Worm (Caenorhabditis elegans) whole organism, midembryonic: ENCODE results near the gene clec-36.

Experiments
- T22C8.4 ChIP-seq: fragments of 200-800 bp; sonication (Bioruptor generic); IDR thresholded peaks from 2 replicates; pipeline ENCODE4 v1.3.6; 2022; ENCODE audit warnings: missing genetic modification characterization, missing compliant biosample characterization
- cog-1 ChIP-seq: sonication (generic microtip); optimal IDR thresholded peaks from 2 replicates; lab custom pipeline; 2016; ENCODE audit warnings: missing genetic modification characterization, missing compliant biosample characterization
- flt-1 ChIP-seq: fragments of 200-800 bp; sonication (Bioruptor generic); IDR thresholded peaks from 2 replicates; pipeline ENCODE4 v1.3.6; 2022; ENCODE audit warnings: missing genetic modification characterization, missing compliant biosample characterization
- klf-2 ChIP-seq: fragments of 200-800 bp; sonication (Bioruptor generic); conservative IDR thresholded peaks from 2 replicates; pipeline ENCODE4 v1.3.6; 2022; ENCODE audit warnings: missing genetic modification reagents, missing genetic modification characterization, missing compliant biosample characterization
- med-1 ChIP-seq: sonication (generic microtip); optimal IDR thresholded peaks from 2 replicates; lab custom pipeline; 2017; ENCODE audit warnings: missing genetic modification characterization, mild to moderate bottlenecking, missing compliant biosample characterization, antibody characterized with exemption, missing genetic modification reagents; ENCODE audit not compliant: insufficient read depth
- ref-1 ChIP-seq: fragments of 200-800 bp; sonication (Bioruptor generic); conservative IDR thresholded peaks from 2 replicates; pipeline ENCODE4 v1.3.6; 2022; ENCODE audit warnings: missing genetic modification reagents, missing genetic modification characterization, missing compliant biosample characterization
- tab-1 ChIP-seq: fragments of 200-800 bp; sonication (Bioruptor generic); IDR thresholded peaks from 2 replicates; pipeline ENCODE4 v1.3.6; 2022; ENCODE audit warnings: missing genetic modification characterization, missing compliant biosample characterization
- ztf-23 ChIP-seq: fragments of 200-800 bp; sonication (Bioruptor generic); IDR thresholded peaks from 2 replicates; pipeline ENCODE4 v1.3.6; 2022; ENCODE audit warnings: missing genetic modification reagents, missing genetic modification characterization, missing compliant biosample characterization
- ztf-29 ChIP-seq: fragments of 200-800 bp; sonication (Bioruptor generic); IDR thresholded peaks from 2 replicates; pipeline ENCODE4 v1.3.6; 2022; ENCODE audit warnings: missing genetic modification reagents, missing genetic modification characterization, missing compliant biosample characterization

Gene clec-36

DNA sequence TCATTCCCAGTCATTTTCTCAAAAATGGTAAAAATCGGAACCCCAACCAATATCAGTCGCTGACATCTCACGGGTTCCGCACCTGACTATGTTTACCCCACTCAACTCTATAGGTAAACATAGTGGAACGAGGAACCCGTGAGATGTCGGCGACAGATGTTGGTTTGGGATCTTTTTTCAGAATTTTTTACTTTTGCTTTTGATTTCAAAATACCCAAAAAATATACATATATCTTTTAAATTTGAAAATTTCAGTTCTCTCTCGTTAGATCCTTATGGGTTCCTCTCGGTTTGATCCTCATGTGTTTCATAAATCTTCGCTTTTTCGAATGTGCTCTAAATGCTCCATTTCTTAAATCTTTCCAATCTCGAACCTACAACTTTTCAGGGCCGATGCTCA is 25.2 kb upstream of the clec-36 start, which contains the start of gene srw-23:
srw-23 (plus strand) TSS at position 301 of the 400 bp plus-strand sequence.
- TF ChIP-seq med-1 (GFP tag; lab: Kevin White, UChicago) (no peak), ztf-23 (no peak), ztf-29 (GFP tag; lab: Robert Waterston, UW) (no peak), flt-1 (GFP tag; lab: Robert Waterston, UW) (no peak), klf-2 (GFP tag; lab: Robert Waterston, UW) (no peak), ref-1 (GFP tag; lab: Robert Waterston, UW) (no peak), cog-1 (tag; lab: Kevin White, UChicago) (no peak), tab-1 (GFP tag; lab: Robert Waterston, UW) (no peak), T22C8.4 (GFP tag; lab: Robert Waterston, UW) (no peak)

DNA sequence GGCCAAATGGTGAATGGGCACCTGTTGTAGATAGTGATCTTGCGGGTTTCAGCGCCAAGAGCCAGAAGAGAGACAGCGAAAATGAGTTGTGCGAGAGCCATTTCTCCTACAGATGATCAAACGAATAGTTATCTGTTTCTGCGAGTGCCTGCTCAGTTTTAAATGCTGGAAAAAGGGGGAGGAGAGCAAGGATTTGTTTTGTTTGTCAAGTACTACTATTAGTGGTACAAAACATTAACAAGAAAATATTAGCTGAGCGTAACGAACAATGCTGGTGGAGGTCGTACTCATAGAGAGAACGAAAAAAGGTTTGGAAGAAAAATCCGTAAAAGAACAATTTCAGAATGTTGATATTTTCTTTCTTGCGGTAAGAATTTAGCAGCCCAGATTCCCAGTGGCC is 23.0 kb upstream of the clec-36 start, which contains the start of gene thn-4:
thn-4 (minus strand) TSS at position 101 of the 400 bp plus-strand sequence.
- TF ChIP-seq med-1 (GFP tag; lab: Kevin White, UChicago), result no peak
- TF ChIP-seq ref-1 (GFP tag; lab: Robert Waterston, UW), result no peak
- TF ChIP-seq ztf-29 (GFP tag; lab: Robert Waterston, UW), result no peak
- no peak for TF ChIP-seq T22C8.4 (GFP tag; lab: Robert Waterston, UW)
- no peak for TF ChIP-seq ztf-23
- no peak for TF ChIP-seq klf-2 (GFP tag; lab: Robert Waterston, UW)
- TF ChIP-seq tab-1 (GFP tag; lab: Robert Waterston, UW), result no peak
- TF ChIP-seq cog-1 (tag; lab: Kevin White, UChicago), result no peak
- no peak for TF ChIP-seq flt-1 (GFP tag; lab: Robert Waterston, UW)

DNA sequence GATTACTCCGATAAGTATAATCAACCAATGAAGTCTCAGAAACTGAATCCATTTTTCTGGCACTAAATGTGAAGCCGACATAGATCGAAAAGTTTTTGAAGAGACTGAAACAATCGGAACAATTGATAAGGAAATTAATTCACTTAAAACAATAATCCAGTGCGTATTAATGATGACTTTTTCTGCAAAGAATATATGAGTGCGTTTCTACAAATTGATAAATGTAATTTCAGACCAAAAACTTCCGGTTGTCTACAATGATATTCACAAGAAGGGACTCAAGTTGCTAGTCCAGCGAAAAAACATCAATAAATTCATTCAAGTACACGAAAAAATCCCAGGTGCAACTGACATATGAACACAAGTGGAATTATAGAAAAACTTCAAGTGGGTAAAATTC is 21.3 kb upstream of the clec-36 start, which contains the start of gene clec-33:
clec-33 (minus strand) TSS at position 101 of the 400 bp plus-strand sequence.
- TF ChIP-seq med-1 (GFP tag; lab: Kevin White, UChicago), result no peak
- TF ChIP-seq klf-2 (GFP tag; lab: Robert Waterston, UW), result no peak
- no peak for TF ChIP-seq T22C8.4 (GFP tag; lab: Robert Waterston, UW)
- no peak for TF ChIP-seq ztf-29 (GFP tag; lab: Robert Waterston, UW)
- no peak for TF ChIP-seq ref-1 (GFP tag; lab: Robert Waterston, UW)
- no peak for TF ChIP-seq tab-1 (GFP tag; lab: Robert Waterston, UW)
- no peak for TF ChIP-seq flt-1 (GFP tag; lab: Robert Waterston, UW)
- TF ChIP-seq cog-1 (tag; lab: Kevin White, UChicago), result no peak
- no peak for TF ChIP-seq ztf-23

DNA sequence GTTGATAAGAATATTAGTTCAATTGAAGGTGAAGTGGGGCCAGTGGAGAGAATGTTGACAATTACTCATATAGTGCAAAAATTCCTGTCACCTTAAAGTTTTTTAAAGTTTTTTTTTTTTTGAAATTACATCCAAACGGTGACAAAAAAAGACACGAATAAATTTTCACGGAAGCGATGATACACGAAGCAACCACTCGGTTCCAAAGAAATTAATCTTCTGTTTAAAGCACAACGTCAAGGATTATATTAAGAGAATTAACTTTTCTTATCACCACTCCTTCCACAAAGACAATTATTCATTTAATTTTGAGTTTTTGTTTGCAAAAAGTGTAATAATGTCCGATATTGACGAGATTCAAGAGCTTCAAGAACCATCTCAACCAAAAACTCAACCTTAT is 17.0 kb upstream of the clec-36 start, which contains the start of gene clec-28:
clec-28 (plus strand) TSS at position 301 of the 400 bp plus-strand sequence.
- TF ChIP-seq ztf-29 (GFP tag; lab: Robert Waterston, UW) (no peak), med-1 (GFP tag; lab: Kevin White, UChicago) (no peak)

DNA sequence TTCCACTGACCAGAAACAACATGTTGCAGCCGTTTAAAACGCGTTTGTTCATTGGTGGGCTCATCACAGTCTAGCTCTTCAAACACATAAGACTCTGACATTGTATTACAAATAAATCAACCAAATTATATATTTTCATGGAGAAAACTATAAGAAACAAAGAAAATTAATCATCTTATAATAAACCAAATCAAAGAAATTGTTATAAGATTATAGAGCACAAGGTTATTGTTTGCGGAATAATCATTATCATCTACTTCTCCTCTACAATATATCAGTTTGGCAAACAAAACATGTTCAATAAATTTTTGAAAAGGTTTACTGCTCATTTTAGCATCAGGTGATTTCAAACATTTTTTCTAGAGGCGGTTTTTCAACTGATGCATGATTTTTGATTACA is 13.3 kb upstream of the clec-36 start, which contains the start of the genes clec-32 and clec-24:
clec-32 (minus strand) TSS at position 101 of the 400 bp plus-strand sequence.
clec-24 (plus strand) TSS at position 294 of the 400 bp plus-strand sequence.
- no peak for TF ChIP-seq flt-1 (GFP tag; lab: Robert Waterston, UW)
- no peak for TF ChIP-seq tab-1 (GFP tag; lab: Robert Waterston, UW)
- TF ChIP-seq ztf-23, result no peak
- TF ChIP-seq cog-1 (tag; lab: Kevin White, UChicago), result no peak
- no peak for TF ChIP-seq ztf-29 (GFP tag; lab: Robert Waterston, UW)
- no peak for TF ChIP-seq ref-1 (GFP tag; lab: Robert Waterston, UW)
- no peak for TF ChIP-seq klf-2 (GFP tag; lab: Robert Waterston, UW)
- TF ChIP-seq med-1 (GFP tag; lab: Kevin White, UChicago), result no peak
- TF ChIP-seq T22C8.4 (GFP tag; lab: Robert Waterston, UW), result no peak

DNA sequence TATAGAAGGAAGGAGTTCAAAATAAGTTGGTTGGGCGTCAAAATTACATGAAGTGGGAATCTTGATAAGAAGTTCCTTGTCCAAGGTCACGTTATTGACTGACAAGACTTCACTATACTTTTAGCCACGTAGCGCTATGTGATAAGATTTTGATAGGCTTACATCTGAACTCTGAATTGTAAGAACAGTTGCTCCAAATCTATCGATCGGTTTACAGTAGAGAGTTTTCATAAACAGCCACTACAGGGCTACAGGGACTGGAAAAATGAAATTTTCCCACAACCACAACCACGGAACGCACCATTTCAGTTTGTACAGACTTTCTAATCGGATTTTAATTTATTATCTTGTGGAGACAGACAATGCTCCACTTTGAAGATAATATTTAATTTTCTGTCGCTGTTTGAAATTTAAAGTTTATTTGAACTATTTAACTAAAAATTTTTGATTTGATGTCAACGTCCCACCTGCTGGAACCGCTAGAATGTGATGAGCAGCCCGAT is 9.6 kb upstream of the clec-36 start, which contains the start of the genes clec-31 and clec-22:
clec-31 (minus strand) TSS at position 101 of the 503 bp plus-strand sequence.
clec-22 (plus strand) TSS at position 453 of the 503 bp plus-strand sequence.
- TF ChIP-seq med-1 (GFP tag; lab: Kevin White, UChicago) (no peak), klf-2 (GFP tag; lab: Robert Waterston, UW) (no peak), tab-1 (GFP tag; lab: Robert Waterston, UW) (no peak), T22C8.4 (GFP tag; lab: Robert Waterston, UW) (no peak), cog-1 (tag; lab: Kevin White, UChicago) (no peak), ztf-23 (no peak), ztf-29 (GFP tag; lab: Robert Waterston, UW) (no peak), ref-1 (GFP tag; lab: Robert Waterston, UW) (no peak), flt-1 (GFP tag; lab: Robert Waterston, UW) (no peak)

DNA sequence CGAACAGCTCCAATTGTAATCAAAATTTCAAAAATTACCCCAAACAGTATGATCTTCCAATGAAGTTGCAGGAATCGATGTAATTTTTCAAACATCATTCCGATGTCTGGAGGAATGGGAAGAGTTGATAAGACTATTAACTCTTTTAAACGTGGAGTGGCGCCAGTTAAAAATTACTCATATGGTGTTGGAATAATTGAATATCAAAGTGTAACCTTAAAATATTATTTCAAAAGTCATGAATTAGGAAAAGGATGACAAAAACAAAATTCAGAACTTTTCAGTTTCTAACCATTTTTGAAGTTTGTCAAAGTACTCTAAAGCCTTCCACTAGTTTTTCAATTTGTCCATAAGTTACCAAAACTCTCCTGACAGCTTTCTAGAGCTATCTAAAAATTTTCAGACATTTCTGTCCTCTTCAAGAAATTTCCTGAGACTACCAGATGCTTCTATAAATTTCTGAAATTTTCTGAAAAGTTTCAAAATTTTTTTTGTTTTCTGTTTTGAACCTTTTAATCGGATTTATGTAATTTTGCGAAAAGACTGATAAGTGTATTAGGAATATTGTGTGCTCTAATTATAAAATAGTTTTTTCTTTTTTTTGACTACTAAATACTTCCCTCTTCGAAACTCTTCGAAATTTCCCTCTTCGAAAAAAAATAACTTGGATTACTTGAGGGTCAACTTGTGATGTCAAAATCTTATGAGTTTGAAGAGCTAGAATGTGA is 5.7 kb upstream of the clec-36 start, which contains the start of the genes clec-35 and clec-27:
clec-35 (minus strand) TSS at position 101 of the 728 bp plus-strand sequence.
clec-27 (plus strand) TSS at position 678 of the 728 bp plus-strand sequence.
- no peak for TF ChIP-seq ztf-29 (GFP tag; lab: Robert Waterston, UW)
- TF ChIP-seq flt-1 (GFP tag; lab: Robert Waterston, UW), result no peak
- TF ChIP-seq med-1 (GFP tag; lab: Kevin White, UChicago), result no peak
- TF ChIP-seq ref-1 (GFP tag; lab: Robert Waterston, UW), result no peak
- no peak for TF ChIP-seq klf-2 (GFP tag; lab: Robert Waterston, UW)
- TF ChIP-seq T22C8.4 (GFP tag; lab: Robert Waterston, UW), result no peak
- no peak for TF ChIP-seq cog-1 (tag; lab: Kevin White, UChicago)
- no peak for TF ChIP-seq ztf-23
- TF ChIP-seq tab-1 (GFP tag; lab: Robert Waterston, UW), result no peak

DNA sequence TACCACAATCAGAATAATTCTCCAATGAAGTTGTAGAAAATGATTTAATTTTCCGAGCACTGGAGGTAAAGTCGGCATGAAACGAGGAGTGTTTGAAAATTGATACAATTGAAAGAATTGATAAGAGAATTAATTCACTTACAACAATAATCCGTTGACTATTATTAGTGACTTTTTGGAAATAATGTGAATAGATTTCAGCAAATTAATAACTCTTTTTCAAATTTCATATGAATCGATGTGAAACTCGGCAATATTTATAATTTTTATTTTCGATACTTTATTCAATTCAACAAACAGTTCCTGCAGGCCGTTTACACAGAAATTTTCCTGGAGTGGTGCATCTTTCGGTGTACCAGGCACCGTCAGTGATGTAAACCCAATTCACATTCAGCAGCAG is 3.6 kb upstream of the clec-36 start, which contains the start of gene clec-37:
clec-37 (minus strand) TSS at position 101 of the 400 bp plus-strand sequence.
- TF ChIP-seq ztf-29 (GFP tag; lab: Robert Waterston, UW), result no peak
- TF ChIP-seq flt-1 (GFP tag; lab: Robert Waterston, UW), result no peak
